Fruit fly (Drosophila melanogaster) whole organism, embryonic: Measurements from ENCODE around the gene BORCS5.

ENCODE experiments used
- BEAF-32 ChIP-seq: fragments of 200-800 bp; sonication (Bioruptor generic); optimal IDR thresholded peaks from 3 replicates; lab custom pipeline; 2017; ENCODE audit warnings: missing biosample characterization, missing genetic modification characterization, mild to moderate bottlenecking, moderate library complexity, missing genetic modification reagents
- Blimp-1 ChIP-seq: fragments of 200-800 bp; sonication (Bioruptor generic); optimal IDR thresholded peaks from 3 replicates; lab custom pipeline; 2018; ENCODE audit warnings: missing biosample characterization, missing genetic modification characterization, mild to moderate bottlenecking, moderate library complexity, missing genetic modification reagents
- CG10431 ChIP-seq: fragments of 200-800 bp; sonication (Bioruptor generic); optimal IDR thresholded peaks from 3 replicates; lab custom pipeline; 2018; ENCODE audit warnings: missing biosample characterization, mild to moderate bottlenecking, missing genetic modification characterization
- CG10543 ChIP-seq: fragments of 200-800 bp; sonication (Bioruptor generic); optimal IDR thresholded peaks from 3 replicates; lab custom pipeline; 2017; ENCODE audit warnings: missing biosample characterization, mild to moderate bottlenecking, missing genetic modification characterization, moderate library complexity
- CG13624 ChIP-seq: fragments of 200-800 bp; sonication (Bioruptor generic); optimal IDR thresholded peaks from 2 replicates; lab custom pipeline; 2016; ENCODE audit warnings: missing biosample characterization, missing genetic modification characterization
- CG18764 ChIP-seq: fragments of 200-800 bp; sonication (Bioruptor generic); optimal IDR thresholded peaks from 3 replicates; lab custom pipeline; 2016; ENCODE audit warnings: missing biosample characterization, missing genetic modification characterization
- CG34224 ChIP-seq: fragments of 200-800 bp; sonication (Bioruptor generic); IDR thresholded peaks from 3 replicates; pipeline ENCODE4 v1.3.6; 2022; ENCODE audit warnings: missing biosample characterization, missing genetic modification characterization; ENCODE audit not compliant: partially characterized antibody
- CG4360 ChIP-seq: fragments of 200-800 bp; sonication (Bioruptor generic); IDR thresholded peaks from 2 replicates; pipeline ENCODE4 v1.3.6; 2022; ENCODE audit warnings: missing biosample characterization, missing genetic modification characterization
- CG7839 ChIP-seq: fragments of 200-800 bp; sonication (Bioruptor generic); optimal IDR thresholded peaks from 3 replicates; lab custom pipeline; 2018; ENCODE audit warnings: missing biosample characterization, mild to moderate bottlenecking, missing genetic modification characterization, moderate library complexity
- CG9932 ChIP-seq: fragments of 200-800 bp; sonication (Bioruptor generic); IDR thresholded peaks from 2 replicates; pipeline ENCODE4 v1.3.6; 2022; ENCODE audit warnings: missing biosample characterization, missing genetic modification characterization
- CHES-1-like ChIP-seq: fragments of 200-800 bp; sonication (Bioruptor generic); optimal IDR thresholded peaks from 2 replicates; lab custom pipeline; 2016; ENCODE audit warnings: missing biosample characterization, missing genetic modification characterization
- Deaf1 ChIP-seq: fragments of 200-800 bp; optimal IDR thresholded peaks from 3 replicates; lab custom pipeline; 2019; ENCODE audit warnings: missing biosample characterization, mild to moderate bottlenecking, missing genetic modification characterization, moderate library complexity
- Dip2 ChIP-seq: fragments of 200-800 bp; sonication (Bioruptor generic); IDR thresholded peaks from 2 replicates; pipeline ENCODE4 v1.3.6; 2022; ENCODE audit warnings: missing biosample characterization, missing genetic modification characterization
- ERR ChIP-seq: fragments of 200-800 bp; sonication (Bioruptor generic); optimal IDR thresholded peaks from 2 replicates; lab custom pipeline; 2016; ENCODE audit warnings: missing biosample characterization, missing genetic modification characterization
- Elba2 ChIP-seq: fragments of 200-800 bp; sonication (Bioruptor generic); optimal IDR thresholded peaks from 3 replicates; lab custom pipeline; 2016; ENCODE audit warnings: missing biosample characterization, missing genetic modification characterization
- Ets65A ChIP-seq: fragments of 200-800 bp; sonication (Bioruptor generic); peaks from one replicate; lab custom pipeline; 2016; ENCODE audit warnings: missing biosample characterization, missing genetic modification characterization
- Fer2 ChIP-seq: fragments of 200-800 bp; sonication (Bioruptor generic); optimal IDR thresholded peaks from 2 replicates; lab custom pipeline; 2018; ENCODE audit warnings: missing biosample characterization, mild to moderate bottlenecking, missing genetic modification characterization, moderate library complexity
- HLHmδ ChIP-seq: fragments of 200-800 bp; sonication (Bioruptor generic); optimal IDR thresholded peaks from 2 replicates; lab custom pipeline; 2018; ENCODE audit warnings: missing biosample characterization, mild to moderate bottlenecking, missing genetic modification characterization, moderate library complexity
- Hr51 ChIP-seq, 2 experiments: fragments of 200-800 bp; sonication (Bioruptor generic); optimal IDR thresholded peaks; 2 replicates in 1 of 2; 3 replicates in 1 of 2; lab custom pipeline; 2016 to 2018; ENCODE audit warnings: missing biosample characterization in 2 of 2, missing genetic modification characterization in 2 of 2, mild to moderate bottlenecking in 1 of 2, moderate library complexity in 1 of 2
- MBD-R2 ChIP-seq: fragments of 200-800 bp; sonication (Bioruptor generic); IDR thresholded peaks from 2 replicates; pipeline ENCODE4 v1.3.6; 2022; ENCODE audit warnings: missing biosample characterization, missing genetic modification characterization
- Taf1 ChIP-seq: fragments of 200-800 bp; sonication (Bioruptor generic); IDR thresholded peaks from 2 replicates; pipeline ENCODE4 v1.3.6; 2022; ENCODE audit warnings: missing biosample characterization, missing genetic modification characterization
- amos ChIP-seq: fragments of 200-800 bp; sonication (Bioruptor generic); IDR thresholded peaks from 2 replicates; pipeline ENCODE4 v1.3.6; 2022; ENCODE audit warnings: missing biosample characterization, missing genetic modification characterization; ENCODE audit not compliant: partially characterized antibody
- btn ChIP-seq: fragments of 200-800 bp; sonication (Bioruptor generic); optimal IDR thresholded peaks from 2 replicates; lab custom pipeline; 2016; ENCODE audit warnings: missing biosample characterization, missing genetic modification characterization
- cas ChIP-seq: fragments of 200-800 bp; sonication (Bioruptor generic); IDR thresholded peaks from 2 replicates; pipeline ENCODE4 v1.3.6; 2022; ENCODE audit warnings: missing biosample characterization, missing genetic modification characterization
- chinmo ChIP-seq: fragments of 200-800 bp; sonication (Bioruptor generic); IDR thresholded peaks from 4 replicates; pipeline ENCODE4 v1.3.6; 2022; ENCODE audit warnings: missing biosample characterization, missing genetic modification characterization; ENCODE audit not compliant: partially characterized antibody
- chm ChIP-seq: fragments of 200-800 bp; sonication (Bioruptor generic); IDR thresholded peaks from 2 replicates; pipeline ENCODE4 v1.3.6; 2022; ENCODE audit warnings: missing biosample characterization, missing genetic modification characterization
- dm ChIP-seq: fragments of 200-800 bp; sonication (Bioruptor generic); optimal IDR thresholded peaks from 3 replicates; lab custom pipeline; 2016; ENCODE audit warnings: missing biosample characterization, missing genetic modification characterization
- exex ChIP-seq: fragments of 200-800 bp; sonication (Bioruptor generic); optimal IDR thresholded peaks from 4 replicates; lab custom pipeline; 2018; ENCODE audit warnings: missing biosample characterization, mild to moderate bottlenecking, missing genetic modification characterization, moderate library complexity
- fd102C ChIP-seq: fragments of 200-800 bp; sonication (Bioruptor generic); optimal IDR thresholded peaks from 2 replicates; lab custom pipeline; 2018; ENCODE audit warnings: missing biosample characterization, mild to moderate bottlenecking, missing genetic modification characterization, moderate library complexity
- hbn ChIP-seq: fragments of 200-800 bp; sonication (Bioruptor generic); IDR thresholded peaks from 2 replicates; pipeline ENCODE4 v1.3.6; 2022; ENCODE audit warnings: missing biosample characterization, missing genetic modification characterization; ENCODE audit not compliant: partially characterized antibody
- mld ChIP-seq: fragments of 200-800 bp; sonication (Bioruptor generic); IDR thresholded peaks from 3 replicates; pipeline ENCODE4 v1.3.6; 2022; ENCODE audit warnings: missing biosample characterization, missing genetic modification characterization; ENCODE audit not compliant: partially characterized antibody
- nerfin-2 ChIP-seq: fragments of 200-800 bp; sonication (Bioruptor generic); IDR thresholded peaks from 2 replicates; pipeline ENCODE4 v1.3.6; 2022; ENCODE audit warnings: missing biosample characterization, missing genetic modification characterization; ENCODE audit not compliant: partially characterized antibody
- salm ChIP-seq: fragments of 200-800 bp; sonication (Bioruptor generic); optimal IDR thresholded peaks from 2 replicates; lab custom pipeline; 2018; ENCODE audit warnings: missing biosample characterization, mild to moderate bottlenecking, missing genetic modification characterization
- stwl ChIP-seq: fragments of 200-800 bp; sonication (Bioruptor generic); optimal IDR thresholded peaks from 3 replicates; lab custom pipeline; 2018; ENCODE audit warnings: missing biosample characterization, mild to moderate bottlenecking, missing genetic modification characterization, moderate library complexity
- zen ChIP-seq: fragments of 200-800 bp; sonication (Bioruptor generic); optimal IDR thresholded peaks from 3 replicates; lab custom pipeline; 2018; ENCODE audit warnings: missing biosample characterization, mild to moderate bottlenecking, missing genetic modification characterization, moderate library complexity
- zen2 ChIP-seq: fragments of 200-800 bp; sonication (Bioruptor generic); IDR thresholded peaks from 3 replicates; pipeline ENCODE4 v1.3.6; 2022; ENCODE audit warnings: missing biosample characterization, missing genetic modification characterization; ENCODE audit not compliant: partially characterized antibody

Gene BORCS5

DNA sequence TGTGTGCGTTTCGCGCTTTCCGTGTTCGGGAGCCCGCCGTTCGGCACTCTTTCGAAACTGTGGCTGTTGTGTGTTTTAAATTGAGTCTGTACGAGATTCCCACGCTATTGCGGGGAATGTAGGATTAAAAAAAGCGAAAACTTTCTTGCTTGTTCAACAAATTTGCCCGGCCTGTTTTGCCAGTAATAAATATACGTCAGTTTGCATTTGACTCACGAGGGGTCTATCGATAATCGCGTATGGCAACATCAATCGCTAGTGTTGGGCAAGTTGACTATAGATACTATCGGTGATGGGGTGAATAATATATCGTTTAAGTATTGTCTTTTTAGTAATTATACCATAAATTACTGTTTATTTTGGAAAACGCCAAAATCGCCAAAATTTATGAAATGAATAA lies 32.6 kb upstream of the BORCS5 start, which contains the start of gene Upf1 (continued):
- TF ChIP-seq Elba2 (GFP tag; lab: Kevin White, UChicago) (no peak), CG13624 (GFP tag; lab: Kevin White, UChicago) (peak; percentile 6), stwl (tag; lab: Kevin White, UChicago) (peak; percentile 70), Deaf1 (tag; lab: Kevin White, UChicago) (no peak), mld (peak; percentile 92), MBD-R2 (GFP tag; lab: Robert Waterston, UW) (peak; percentile 78), ERR (GFP tag; lab: Kevin White, UChicago) (no peak), CG10543 (no peak), CG18764 (GFP tag; lab: Kevin White, UChicago) (no peak), nerfin-2 (GFP tag; lab: Robert Waterston, UW) (peak; percentile 83), exex (tag; lab: Kevin White, UChicago) (no peak), zen2 (peak; percentile 72), hbn (GFP tag; lab: Robert Waterston, UW) (peak; percentile 88), btn (GFP tag; lab: Kevin White, UChicago) (no peak), CG34224 (peak; percentile 87)
- TF ChIP-seq, all 482 proteins: peak for 78

DNA sequence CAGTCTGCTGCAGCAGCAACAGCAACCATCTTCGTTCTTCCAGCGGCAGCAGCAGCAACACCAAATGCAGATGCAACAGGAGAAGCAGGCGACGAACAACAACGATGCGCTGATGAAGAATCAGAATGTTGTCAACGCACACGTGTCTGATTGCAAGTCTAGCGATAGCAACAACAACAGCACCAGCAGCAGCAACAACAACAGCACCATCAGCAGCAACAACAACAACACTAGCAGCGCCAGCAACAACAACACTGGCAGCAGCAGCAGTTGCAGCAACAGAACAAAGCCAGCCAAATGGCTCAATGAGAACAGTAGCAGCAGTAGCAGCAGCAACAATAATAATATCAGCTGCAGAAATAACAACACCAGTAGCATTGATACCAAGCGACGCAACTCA lies 22.6 kb upstream of the BORCS5 start:
- TF ChIP-seq fd102C (GFP tag; lab: Kevin White, UChicago) (no peak), Fer2 (no peak), salm (tag; lab: Kevin White, UChicago) (no peak), Ets65A (GFP tag; lab: Kevin White, UChicago) (peak; percentile 24), CG4360 (GFP tag; lab: Robert Waterston, UW) (peak; percentile 92), dm (no peak)

DNA sequence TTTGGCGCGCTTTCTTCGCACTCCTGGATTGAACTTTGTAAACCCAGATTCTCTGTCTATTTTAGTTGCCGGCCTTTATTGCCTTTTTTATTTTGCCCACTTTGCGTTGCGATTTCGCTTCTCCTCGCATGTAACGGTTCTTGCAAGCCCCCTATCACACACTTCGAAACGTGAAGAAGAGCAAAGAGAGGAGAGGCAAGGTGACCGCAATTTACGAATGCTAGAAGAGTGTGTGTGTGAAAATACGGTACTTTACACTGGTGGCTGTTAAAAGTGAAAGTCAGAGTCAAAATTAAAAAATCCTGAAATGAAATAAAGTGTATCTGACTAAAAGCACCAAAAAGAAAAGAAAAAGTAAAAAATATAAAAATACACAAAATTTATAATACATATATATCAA lies 21.6 kb upstream of the BORCS5 start:
- TF ChIP-seq Blimp-1 (GFP tag; lab: Kevin White, UChicago) (peak; percentile 64), Hr51 (GFP tag; optimal IDR thresholded peaks at IDR 0.05; lab: Kevin White, UChicago) (no peak), CG9932 (GFP tag; lab: Robert Waterston, UW) (no peak)

- TF ChIP-seq amos (GFP tag; lab: Robert Waterston, UW) (peak; percentile 37; the same call in 1 of the 2 replicates), chinmo (GFP tag; lab: Robert Waterston, UW) (no peak), CG10431 (GFP tag; lab: Kevin White, UChicago) (no peak), HLHmδ (GFP tag; lab: Kevin White, UChicago) (no peak), cas (GFP tag; lab: Robert Waterston, UW) (no peak), chm (no peak), Taf1 (GFP tag; lab: Robert Waterston, UW) (no peak), Dip2 (GFP tag; lab: Robert Waterston, UW) (no peak), BEAF-32 (GFP tag; lab: Kevin White, UChicago) (peak; percentile 21), CHES-1-like (no peak), exex (tag; lab: Kevin White, UChicago) (no peak), CG7839 (no peak), zen (tag; lab: Kevin White, UChicago) (peak; percentile 19)
- TF ChIP-seq, all 482 proteins: peak for 3
These were observed 21.1 kb upstream of the BORCS5 start, which contains the start of gene wisp for dm6 chrX:11893643-11894042. Gene wisp, plus strand, starts transcription at chrX:11893943.
